Worm (Caenorhabditis elegans) whole organism, L3 larva: ENCODE results near the gene mboa-3.

Experiments
- R02D3.7 ChIP-seq: fragments of 150-350 bp; optimal IDR thresholded peaks from 2 replicates; lab custom pipeline; 2014; ENCODE audit warnings: missing biosample characterization, missing genetic modification characterization
- ZK546.5 ChIP-seq: sonication (generic microtip); optimal IDR thresholded peaks from 2 replicates; lab custom pipeline; 2017; ENCODE audit warnings: missing biosample characterization, missing genetic modification characterization
- aly-2 ChIP-seq: fragments of 150-350 bp; optimal IDR thresholded peaks from 2 replicates; lab custom pipeline; 2014; ENCODE audit warnings: missing biosample characterization, missing genetic modification characterization
- ceh-16 ChIP-seq: sonication (generic microtip); optimal IDR thresholded peaks from 2 replicates; lab custom pipeline; 2017; ENCODE audit warnings: missing biosample characterization, missing genetic modification characterization
- ceh-28 ChIP-seq: fragments of 150-350 bp; optimal IDR thresholded peaks from 2 replicates; lab custom pipeline; 2014; ENCODE audit warnings: missing biosample characterization, missing genetic modification reagents, missing genetic modification characterization
- ceh-82 ChIP-seq: fragments of 150-350 bp; optimal IDR thresholded peaks from 2 replicates; lab custom pipeline; 2014; ENCODE audit warnings: missing biosample characterization, missing genetic modification characterization
- ceh-9 ChIP-seq: sonication (generic microtip); optimal IDR thresholded peaks from 2 replicates; lab custom pipeline; 2018; ENCODE audit warnings: missing biosample characterization, missing genetic modification characterization
- daf-12 ChIP-seq: fragments of 150-350 bp; optimal IDR thresholded peaks from 2 replicates; lab custom pipeline; 2014; ENCODE audit warnings: missing biosample characterization, missing genetic modification reagents, missing genetic modification characterization
- egl-5 ChIP-seq: fragments of 150-350 bp; optimal IDR thresholded peaks from 2 replicates; lab custom pipeline; 2017; ENCODE audit warnings: missing biosample characterization, missing genetic modification reagents, missing genetic modification characterization, inconsistent platforms
- elt-2 ChIP-seq: sonication (generic microtip); optimal IDR thresholded peaks from 2 replicates; lab custom pipeline; 2016; ENCODE audit warnings: missing genetic modification reagents, mild to moderate bottlenecking, missing genetic modification characterization, missing compliant biosample characterization
- fkh-2 ChIP-seq: fragments of 150-350 bp; optimal IDR thresholded peaks from 2 replicates; lab custom pipeline; 2014; ENCODE audit warnings: missing biosample characterization, missing genetic modification reagents, missing genetic modification characterization
- fos-1 ChIP-seq: fragments of 150-350 bp; optimal IDR thresholded peaks from 2 replicates; lab custom pipeline; 2014; ENCODE audit warnings: missing biosample characterization, missing genetic modification characterization
- lin-15B ChIP-seq: fragments of 150-350 bp; optimal IDR thresholded peaks from 2 replicates; lab custom pipeline; 2014; ENCODE audit warnings: missing biosample characterization, missing genetic modification characterization
- lin-39 ChIP-seq: fragments of 150-350 bp; optimal IDR thresholded peaks from 2 replicates; lab custom pipeline; 2018; ENCODE audit warnings: missing biosample characterization, missing genetic modification reagents, missing genetic modification characterization
- lsy-12 ChIP-seq: sonication (generic microtip); optimal IDR thresholded peaks from 2 replicates; lab custom pipeline; 2016; ENCODE audit warnings: mild to moderate bottlenecking, missing genetic modification characterization, missing compliant biosample characterization
- mdl-1 ChIP-seq: fragments of 150-350 bp; optimal IDR thresholded peaks from 2 replicates; lab custom pipeline; 2014; ENCODE audit warnings: missing biosample characterization, missing genetic modification characterization
- mml-1 ChIP-seq: fragments of 150-350 bp; sonication (generic microtip); optimal IDR thresholded peaks from 3 replicates; lab custom pipeline; 2014; ENCODE audit warnings: missing biosample characterization, missing genetic modification characterization
- nfya-1 ChIP-seq: sonication (generic microtip); optimal IDR thresholded peaks from 2 replicates; lab custom pipeline; 2017; ENCODE audit warnings: missing genetic modification characterization, mild to moderate bottlenecking, missing compliant biosample characterization, antibody characterized with exemption, moderate library complexity; ENCODE audit not compliant: insufficient read depth
- nhr-12 ChIP-seq: fragments of 150-350 bp; optimal IDR thresholded peaks from 2 replicates; lab custom pipeline; 2014; ENCODE audit warnings: missing biosample characterization, missing genetic modification characterization
- nhr-23 ChIP-seq: fragments of 150-350 bp; optimal IDR thresholded peaks from 2 replicates; lab custom pipeline; 2014; ENCODE audit warnings: missing biosample characterization, missing genetic modification reagents, missing genetic modification characterization
- nhr-25 ChIP-seq: sonication (generic microtip); optimal IDR thresholded peaks from 2 replicates; lab custom pipeline; 2017; ENCODE audit warnings: missing biosample characterization, missing genetic modification characterization
- nhr-67 ChIP-seq: fragments of 150-350 bp; optimal IDR thresholded peaks from 2 replicates; lab custom pipeline; 2014; ENCODE audit warnings: missing biosample characterization, missing genetic modification characterization
- nhr-77 ChIP-seq: fragments of 150-350 bp; optimal IDR thresholded peaks from 2 replicates; lab custom pipeline; 2014; ENCODE audit warnings: missing biosample characterization, missing genetic modification characterization
- pha-4 ChIP-seq: fragments of 150-350 bp; optimal IDR thresholded peaks from 2 replicates; lab custom pipeline; 2014; ENCODE audit warnings: missing biosample characterization, missing genetic modification reagents, missing genetic modification characterization
- pqm-1 ChIP-seq: fragments of 150-350 bp; optimal IDR thresholded peaks from 2 replicates; lab custom pipeline; 2017; ENCODE audit warnings: missing biosample characterization, missing genetic modification characterization, inconsistent platforms
- snpc-4 ChIP-seq: fragments of 150-350 bp; optimal IDR thresholded peaks from 2 replicates; lab custom pipeline; 2014; ENCODE audit warnings: missing biosample characterization, missing genetic modification characterization
- unc-39 ChIP-seq: sonication (generic microtip); optimal IDR thresholded peaks from 4 replicates; lab custom pipeline; 2017; ENCODE audit warnings: missing biosample characterization, missing genetic modification characterization
- zag-1 ChIP-seq: fragments of 150-350 bp; optimal IDR thresholded peaks from 2 replicates; lab custom pipeline; 2014; ENCODE audit warnings: missing biosample characterization, missing genetic modification characterization
- ztf-4 ChIP-seq: fragments of 150-350 bp; optimal IDR thresholded peaks from 2 replicates; lab custom pipeline; 2014; ENCODE audit warnings: missing biosample characterization, missing genetic modification characterization

mboa-3 gene

DNA sequence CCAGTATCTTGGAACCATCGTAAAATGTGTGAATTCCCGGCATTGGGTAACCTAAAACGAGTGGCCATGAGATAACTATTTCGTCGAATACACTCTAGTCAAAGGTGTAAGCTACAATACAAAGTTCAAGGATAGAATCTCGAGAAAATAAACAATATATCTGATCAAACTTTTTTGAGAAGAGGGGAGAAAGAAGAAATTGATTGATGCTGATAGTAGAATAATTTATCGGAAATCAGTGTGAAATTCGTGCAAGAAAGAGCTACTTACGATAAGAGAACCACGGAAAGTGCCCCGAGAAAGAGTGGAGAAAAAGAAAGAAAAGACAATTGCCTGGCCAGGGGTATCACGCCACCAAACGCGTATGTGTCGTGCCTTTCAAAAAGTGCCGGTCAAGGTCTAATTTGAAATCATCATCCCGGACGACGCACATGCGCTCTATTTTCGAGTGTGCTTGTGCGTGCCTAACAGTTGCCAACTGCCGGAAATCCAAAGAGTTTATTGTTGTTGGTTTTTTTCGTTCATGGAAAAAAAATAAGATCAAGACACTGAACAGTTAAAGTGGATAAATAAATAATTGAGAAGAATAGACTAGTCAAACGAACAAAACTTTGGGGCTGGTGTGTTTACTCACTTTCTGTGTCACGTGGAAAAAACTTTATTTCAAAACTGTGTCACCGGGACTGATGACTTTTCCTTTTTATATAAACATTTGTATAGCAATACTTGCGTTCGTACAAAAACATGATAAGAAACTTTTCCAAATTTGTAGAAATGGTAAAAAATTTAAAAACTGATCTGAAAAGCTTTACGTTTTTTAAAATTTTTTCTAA lies at the start of gene mboa-3:
Gene mboa-3, minus strand, starts transcription at position 51 of the 833 bp plus-strand sequence.
- TF ChIP-seq aly-2 (tag; lab: Kevin White, UChicago) (no peak), egl-5 (tag; lab: Kevin White, UChicago) (no peak), elt-2 (tag; lab: Kevin White, UChicago) (peak; percentile 88), pha-4 (peak; percentile 92), pqm-1 (tag; lab: Kevin White, UChicago) (peak; percentile 66)

ce11 chrX:5567454-5567853 lies 44.8 kb upstream of the mboa-3 start, which contains the start of gene mec-2:
mec-2 (plus strand) TSS chrX:5567754.
- no peak for TF ChIP-seq ZK546.5 (tag; lab: Kevin White, UChicago)
- no peak for TF ChIP-seq mdl-1 (tag; lab: Kevin White, UChicago)
- TF ChIP-seq ceh-9 = no peak
- no peak for TF ChIP-seq snpc-4 (tag; lab: Kevin White, UChicago)
- no peak for TF ChIP-seq nhr-25
- TF ChIP-seq fos-1 (tag; lab: Kevin White, UChicago) = no peak
- no peak for TF ChIP-seq lin-15B (tag; lab: Kevin White, UChicago)
- no peak for TF ChIP-seq zag-1 (tag; lab: Kevin White, UChicago)
- TF ChIP-seq ceh-82 (tag; lab: Kevin White, UChicago) = no peak
- no peak for TF ChIP-seq pha-4
- TF ChIP-seq nhr-23 (tag; lab: Kevin White, UChicago) = no peak
- TF ChIP-seq lin-39 (tag; lab: Kevin White, UChicago) = no peak
- TF ChIP-seq R02D3.7 (tag; lab: Kevin White, UChicago) = no peak
- no peak for TF ChIP-seq aly-2 (tag; lab: Kevin White, UChicago)
- no peak for TF ChIP-seq unc-39 (tag; lab: Kevin White, UChicago)
- no peak for TF ChIP-seq elt-2 (tag; lab: Kevin White, UChicago)

DNA sequence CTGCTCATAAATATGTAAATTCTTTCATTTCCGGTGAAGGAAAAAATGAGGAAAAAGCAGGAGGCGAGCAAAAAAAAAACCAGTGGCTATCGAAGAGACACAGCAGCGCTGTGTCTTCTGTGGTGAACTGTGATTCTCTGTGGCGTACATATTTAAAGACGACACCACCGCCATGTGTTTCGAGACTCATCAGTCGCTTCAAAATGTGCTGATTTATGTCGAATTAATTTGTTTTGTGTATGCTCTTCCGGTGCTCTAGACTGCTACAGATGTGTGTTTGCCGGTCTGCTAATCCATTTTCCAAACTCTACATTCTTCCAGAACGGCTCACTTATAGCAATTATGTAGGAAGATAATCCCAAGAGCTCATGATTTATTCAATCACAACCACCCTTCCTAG lies 42.9 kb upstream of the mboa-3 start:
- TF ChIP-seq R02D3.7 (tag; lab: Kevin White, UChicago) (no peak), ceh-82 (tag; lab: Kevin White, UChicago) (no peak), lsy-12 (tag; lab: Kevin White, UChicago) (no peak), nhr-77 (tag; lab: Kevin White, UChicago) (no peak), ceh-28 (no peak), zag-1 (tag; lab: Kevin White, UChicago) (no peak), lin-15B (tag; lab: Kevin White, UChicago) (no peak), nhr-23 (tag; lab: Kevin White, UChicago) (no peak), mml-1 (tag; lab: Kevin White, UChicago) (no peak)

DNA sequence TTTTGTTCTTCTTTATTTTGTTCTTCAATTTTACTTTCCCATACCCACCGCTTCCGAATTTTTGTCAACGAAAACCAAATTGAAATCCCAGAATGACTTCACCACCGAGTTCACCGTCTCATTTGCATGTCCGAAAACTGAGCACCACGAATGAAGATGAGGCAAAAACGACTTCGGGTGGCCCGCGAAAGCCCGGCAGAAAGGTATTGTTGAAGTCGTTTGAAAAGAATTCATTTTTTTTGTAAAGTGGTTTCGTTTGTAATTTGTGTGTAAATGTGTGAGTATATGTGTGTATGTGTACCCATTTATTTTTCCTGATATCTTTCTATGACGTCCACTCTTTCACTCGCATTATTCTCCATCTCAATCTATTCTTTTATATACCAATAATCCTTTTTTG lies 35.3 kb upstream of the mboa-3 start, which contains the start of gene C38C5.1:
Gene C38C5.1, plus strand, starts transcription at position 90 of the 400 bp plus-strand sequence.
- TF ChIP-seq nhr-67 (tag; lab: Kevin White, UChicago) = no peak
- TF ChIP-seq fkh-2 = no peak
- TF ChIP-seq aly-2 (tag; lab: Kevin White, UChicago) = no peak
- no peak for TF ChIP-seq ztf-4 (tag; lab: Kevin White, UChicago)
- no peak for TF ChIP-seq elt-2 (tag; lab: Kevin White, UChicago)

DNA sequence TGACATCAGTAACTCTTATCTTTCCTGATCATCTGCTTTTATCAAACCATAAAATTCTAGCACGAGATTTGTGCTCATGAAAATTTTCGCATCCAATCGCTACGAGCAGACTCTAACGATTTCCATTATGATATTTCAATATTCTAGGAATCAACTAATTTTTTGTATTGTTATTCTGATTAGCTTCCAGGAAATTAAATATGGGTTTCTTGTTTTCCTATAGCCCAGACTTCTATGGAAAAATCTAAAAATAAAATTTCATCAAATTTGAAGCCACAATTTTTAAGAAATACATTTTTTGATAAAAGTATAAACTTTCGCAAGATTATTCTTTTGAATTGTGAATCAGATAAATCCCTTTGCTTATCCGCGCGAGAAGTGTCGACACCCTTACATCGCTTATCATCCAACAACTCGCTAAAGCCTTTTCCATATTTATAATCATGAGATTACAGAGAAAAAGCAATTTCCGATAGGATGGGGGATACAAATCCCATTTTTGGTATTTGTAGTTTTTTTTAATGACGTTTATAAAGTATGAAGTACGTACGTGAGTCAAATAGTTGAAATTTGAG lies 32.5 kb upstream of the mboa-3 start:
- TF ChIP-seq daf-12 (tag; lab: Kevin White, UChicago) (no peak), ceh-16 (no peak), snpc-4 (tag; lab: Kevin White, UChicago) (no peak), ZK546.5 (tag; lab: Kevin White, UChicago) (no peak)

DNA sequence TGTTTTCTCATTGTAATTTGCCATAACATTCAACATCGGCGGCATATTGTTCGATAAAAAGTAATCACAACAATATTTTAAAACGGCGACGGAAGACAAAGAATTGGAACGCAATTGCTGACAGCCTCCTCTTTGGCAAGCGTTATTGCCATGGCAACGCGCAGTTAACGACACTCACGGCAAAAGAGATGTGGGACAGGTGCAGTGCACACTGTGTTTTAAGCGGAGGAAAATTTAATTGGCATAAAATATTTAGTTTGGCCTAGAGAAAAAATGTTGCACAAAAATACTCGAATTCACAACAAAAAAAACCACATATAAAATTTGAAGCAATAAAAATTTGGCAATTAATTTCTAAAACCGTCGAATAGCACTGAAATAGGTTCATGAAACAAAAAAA lies 30.0 kb upstream of the mboa-3 start, which contains the start of gene ifta-1:
Gene ifta-1, minus strand, starts transcription at position 101 of the 400 bp plus-strand sequence.
- TF ChIP-seq ceh-82 (tag; lab: Kevin White, UChicago) (no peak), nhr-12 (tag; lab: Kevin White, UChicago) (no peak), unc-39 (tag; lab: Kevin White, UChicago) (no peak), pqm-1 (tag; lab: Kevin White, UChicago) (no peak), nfya-1 (tag; lab: Kevin White, UChicago) (no peak)
